Fruit fly (Drosophila melanogaster): ENCODE data around the gene Con.
A peak's percentile ranks its signal among the peaks of the same experiment; 100 is the strongest.

Gene Con

dm6 chr3L:5017521-5017920, 61.3 kb downstream of the Con start (continued):
- no peak for TF ChIP-seq shn (GFP tag; optimal IDR thresholded peaks at IDR 0.05)
- no peak for TF ChIP-seq Fer3 (tag; optimal IDR thresholded peaks at IDR 0.05)
- no peak for TF ChIP-seq Doc2 (GFP tag; IDR thresholded peaks at IDR 0.05)
- no peak for TF ChIP-seq CG34376 (GFP tag; optimal IDR thresholded peaks at IDR 0.05)
- no peak for TF ChIP-seq en (GFP tag; optimal IDR thresholded peaks at IDR 0.05)
- no peak for TF ChIP-seq CG11398 (GFP tag; optimal IDR thresholded peaks at IDR 0.05)
- TF ChIP-seq Bgb (GFP tag; IDR thresholded peaks at IDR 0.05; ENCODE audit: partially characterized antibody), result no peak
- TF ChIP-seq croc (GFP tag; conservative IDR thresholded peaks at IDR 0.05), result no peak; the same call in 2 of the 3 replicates
- TF ChIP-seq Sry-δ (GFP tag; optimal IDR thresholded peaks at IDR 0.05), result no peak
- TF ChIP-seq D (optimal IDR thresholded peaks at IDR 0.05), result no peak
- TF ChIP-seq D (GFP tag; optimal IDR thresholded peaks at IDR 0.05), result peak; percentile 24

- no peak for TF ChIP-seq CG8281 (tag; optimal IDR thresholded peaks at IDR 0.05)
- TF ChIP-seq Hr78 (GFP tag; optimal IDR thresholded peaks at IDR 0.05), result no peak
- no peak for TF ChIP-seq pb (GFP tag; optimal IDR thresholded peaks at IDR 0.05)
- no peak for TF ChIP-seq Fer3 (tag; optimal IDR thresholded peaks at IDR 0.05)
- TF ChIP-seq peb (GFP tag; IDR thresholded peaks at IDR 0.05), result no peak
- no peak for TF ChIP-seq CG8765 (GFP tag; IDR thresholded peaks at IDR 0.05)
- no peak for TF ChIP-seq pan (optimal IDR thresholded peaks at IDR 0.05)
- no peak for TF ChIP-seq pan (GFP tag; optimal IDR thresholded peaks at IDR 0.05 in 1 of 2, IDR thresholded peaks at IDR 0.05 in 1 of 2)
- no peak for TF ChIP-seq CG11398 (GFP tag; optimal IDR thresholded peaks at IDR 0.05)
- TF ChIP-seq BtbVII (GFP tag; optimal IDR thresholded peaks at IDR 0.05), result no peak
- TF ChIP-seq CG1792 (GFP tag; optimal IDR thresholded peaks at IDR 0.05), result no peak
- no peak for TF ChIP-seq vvl (GFP tag; IDR thresholded peaks at IDR 0.05)
- no peak for TF ChIP-seq tap (tag; optimal IDR thresholded peaks at IDR 0.05)
- TF ChIP-seq Fer2 (tag; optimal IDR thresholded peaks at IDR 0.05), result no peak
- no peak for TF ChIP-seq CG3726 (GFP tag; IDR thresholded peaks at IDR 0.05)
Observed at dm6 chr3L:5012033-5012432, 66.8 kb downstream of the Con start, which contains the start of gene ATPsynCF6L. Gene ATPsynCF6L (minus strand): TSS chr3L:5012133.

- no peak for TF ChIP-seq CG15479 (GFP tag; optimal IDR thresholded peaks at IDR 0.05)
- no peak for TF ChIP-seq ara (GFP tag; IDR thresholded peaks at IDR 0.05)
- peak; percentile 56 for TF ChIP-seq CG2712 (tag; optimal IDR thresholded peaks at IDR 0.05)
- no peak for TF ChIP-seq Dref (GFP tag; IDR thresholded peaks at IDR 0.05)
- no peak for TF ChIP-seq oc (tag; optimal IDR thresholded peaks at IDR 0.05)
- no peak for TF ChIP-seq CG13123 (GFP tag; optimal IDR thresholded peaks at IDR 0.05)
- peak; percentile 55 for TF ChIP-seq CG7745 (tag; optimal IDR thresholded peaks at IDR 0.05)
- no peak for TF ChIP-seq TFAM (GFP tag; optimal IDR thresholded peaks at IDR 0.05)
- TF ChIP-seq CG4854 (GFP tag; optimal IDR thresholded peaks at IDR 0.05), result no peak
- peak; percentile 46 for TF ChIP-seq CG1603 (tag; optimal IDR thresholded peaks at IDR 0.05)
- no peak for TF ChIP-seq Optix (GFP tag; IDR thresholded peaks at IDR 0.05)
- TF ChIP-seq sug (tag; optimal IDR thresholded peaks at IDR 0.05), result no peak
- TF ChIP-seq Gug (GFP tag; IDR thresholded peaks at IDR 0.05), result no peak
- peak; percentile 63 for TF ChIP-seq sens (GFP tag)
- TF ChIP-seq Dip2 (GFP tag; IDR thresholded peaks at IDR 0.05), result no peak
- TF ChIP-seq usp (GFP tag; optimal IDR thresholded peaks at IDR 0.05), result no peak
- no peak for TF ChIP-seq Dbx (GFP tag; IDR thresholded peaks at IDR 0.05)
- no peak for TF ChIP-seq CG12769 (tag; optimal IDR thresholded peaks at IDR 0.05)
- peak; percentile 63 for TF ChIP-seq HLHmδ (GFP tag; optimal IDR thresholded peaks at IDR 0.05)
- no peak for TF ChIP-seq CG11696 (GFP tag; IDR thresholded peaks at IDR 0.05)
- no peak for TF ChIP-seq CG6813 (GFP tag; optimal IDR thresholded peaks at IDR 0.05)
- no peak for TF ChIP-seq CoRest (tag; optimal IDR thresholded peaks at IDR 0.05)
- peak in 1 of 2 experiments; percentile 21 for TF ChIP-seq Hr78 (GFP tag; optimal IDR thresholded peaks at IDR 0.05)
- TF ChIP-seq C15 (GFP tag; IDR thresholded peaks at IDR 0.05), result no peak
- no peak for TF ChIP-seq fu2 (GFP tag; optimal IDR thresholded peaks at IDR 0.05)
- peak; percentile 39 for TF ChIP-seq nerfin-1 (tag; optimal IDR thresholded peaks at IDR 0.05)
Observed at dm6 chr3L:4999447-5000226, 79.2 kb downstream of the Con start.

Data from whole organism, embryonic.